Fruit fly (Drosophila melanogaster): ENCODE measurements around the gene CG46435.

Gene CG46435

dm6 chr3L:19552136-19552773 is 7.3 kb downstream of the CG46435 start, which contains the start of the genes Ltn1 and CG9300 (continued):
- TF ChIP-seq E2f2 (GFP tag; IDR thresholded peaks at IDR 0.05) (peak; percentile 67), Scr (GFP tag; IDR thresholded peaks at IDR 0.05; ENCODE audit: partially characterized antibody) (peak; percentile 56), CG17186 (GFP tag; optimal IDR thresholded peaks at IDR 0.05) (peak; percentile 79), Mes4 (GFP tag; optimal IDR thresholded peaks at IDR 0.05) (peak; percentile 50), Hr51 (GFP tag; optimal IDR thresholded peaks at IDR 0.05) (peak in 1 of 2 experiments; percentile 3), insv (GFP tag; optimal IDR thresholded peaks at IDR 0.05) (peak in 1 of 2 experiments; percentile 55), tio (GFP tag; optimal IDR thresholded peaks at IDR 0.05) (no peak), BEAF-32 (GFP tag; optimal IDR thresholded peaks at IDR 0.05) (peak; percentile 69), ERR (GFP tag; optimal IDR thresholded peaks at IDR 0.05) (no peak), NfI (GFP tag; optimal IDR thresholded peaks at IDR 0.05) (peak; percentile 50), dysf (GFP tag; IDR thresholded peaks at IDR 0.05) (0 out of 3 replicates have a peak, but pooled peaks have one; percentile 5), gfzf (GFP tag; optimal IDR thresholded peaks at IDR 0.05) (peak; percentile 52), Hsf (GFP tag; optimal IDR thresholded peaks at IDR 0.05) (peak; percentile 17), wdn (GFP tag; IDR thresholded peaks at IDR 0.05) (peak; percentile 52; the same call in 1 of the 2 replicates), Dbx (GFP tag; IDR thresholded peaks at IDR 0.05) (peak; percentile 38; the same call in 1 of the 3 replicates), knrl (GFP tag; IDR thresholded peaks at IDR 0.05; ENCODE audit: partially characterized antibody) (peak; percentile 56), CG34224 (GFP tag; IDR thresholded peaks at IDR 0.05; ENCODE audit: partially characterized antibody) (peak; percentile 32; the same call in 1 of the 3 replicates), CG6254 (GFP tag; optimal IDR thresholded peaks at IDR 0.05) (peak; percentile 100), CG18599 (GFP tag; optimal IDR thresholded peaks at IDR 0.05) (no peak), Opbp (GFP tag; IDR thresholded peaks at IDR 0.05; ENCODE audit: partially characterized antibody) (peak; percentile 65), Trl (optimal IDR thresholded peaks at IDR 0.05) (no peak), Trl (GFP tag; optimal IDR thresholded peaks at IDR 0.05) (peak; percentile 53), CG30020 (tag; optimal IDR thresholded peaks at IDR 0.05) (peak; percentile 73), ewg (GFP tag; optimal IDR thresholded peaks at IDR 0.05) (peak; percentile 61), CG12659 (GFP tag; optimal IDR thresholded peaks at IDR 0.05) (peak; percentile 77), da (GFP tag; optimal IDR thresholded peaks at IDR 0.05) (peak; percentile 22), Rfx (GFP tag; IDR thresholded peaks at IDR 0.05) (peak; percentile 58), ato (GFP tag; IDR thresholded peaks at IDR 0.05; ENCODE audit: partially characterized antibody) (0 out of 2 replicates have a peak, but pooled peaks have one; percentile 5), CG16863 (GFP tag; optimal IDR thresholded peaks at IDR 0.05) (peak; percentile 14), vfl (GFP tag; optimal IDR thresholded peaks at IDR 0.05) (peak; percentile 0), Dll (GFP tag; IDR thresholded peaks at IDR 0.05; ENCODE audit: partially characterized antibody) (0 out of 4 replicates have a peak, but pooled peaks have one; percentile 42), pho (GFP tag; optimal IDR thresholded peaks at IDR 0.05) (peak; percentile 14), pb (GFP tag; optimal IDR thresholded peaks at IDR 0.05) (peak; percentile 44), inv (GFP tag; IDR thresholded peaks at IDR 0.05; ENCODE audit: partially characterized antibody) (peak; percentile 41; the same call in 1 of the 2 replicates)

DNA sequence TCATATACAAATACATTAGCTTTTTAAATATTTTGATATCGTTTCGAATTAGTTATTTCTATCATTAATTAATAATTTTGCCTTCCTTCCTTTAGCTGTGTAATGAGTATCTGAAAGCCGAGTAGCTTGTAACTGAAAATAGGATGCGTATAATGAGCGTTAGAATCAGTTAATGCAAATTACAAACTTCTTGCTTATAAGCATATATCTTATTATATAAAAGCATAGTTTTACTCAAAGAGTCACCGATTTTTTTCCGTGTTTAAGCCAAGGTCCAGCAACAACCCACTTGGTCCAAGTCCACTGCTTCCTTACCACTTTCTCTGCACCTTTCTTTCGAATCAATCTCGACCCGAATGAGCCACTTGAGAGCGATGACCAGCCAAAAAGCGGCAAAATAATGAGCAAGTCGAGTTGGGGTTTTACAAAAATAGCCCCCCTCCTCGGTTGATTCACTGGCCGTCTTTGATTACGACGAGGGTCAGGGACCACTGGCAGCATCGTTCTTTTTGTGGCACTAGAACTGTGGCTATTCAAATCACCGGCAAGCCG is 11.1 kb downstream of the CG46435 start:
- TF ChIP-seq NC2α (GFP tag; optimal IDR thresholded peaks at IDR 0.05): no peak
- peak in 1 of 3 experiments; percentile 14 for TF ChIP-seq lola (GFP tag; optimal IDR thresholded peaks at IDR 0.05)
- peak; percentile 44 for TF ChIP-seq Blimp-1 (GFP tag; optimal IDR thresholded peaks at IDR 0.05)
- TF ChIP-seq Poxn (GFP tag; IDR thresholded peaks at IDR 0.05): no peak
- TF ChIP-seq sens (GFP tag): peak; percentile 50
- TF ChIP-seq pzg (GFP tag; optimal IDR thresholded peaks at IDR 0.05): no peak
- TF ChIP-seq insv (GFP tag; optimal IDR thresholded peaks at IDR 0.05): no peak
- TF ChIP-seq CG4404 (GFP tag; IDR thresholded peaks at IDR 0.05): no peak
- no peak for TF ChIP-seq CG18599 (GFP tag; optimal IDR thresholded peaks at IDR 0.05)
- TF ChIP-seq seq (GFP tag; IDR thresholded peaks at IDR 0.05): no peak
- TF ChIP-seq CG7745 (tag; optimal IDR thresholded peaks at IDR 0.05): no peak
- TF ChIP-seq CG31388 (GFP tag; optimal IDR thresholded peaks at IDR 0.05): no peak
- TF ChIP-seq Fer3 (tag; optimal IDR thresholded peaks at IDR 0.05): no peak
- no peak for TF ChIP-seq CG8359 (GFP tag; optimal IDR thresholded peaks at IDR 0.05; ENCODE audit: borderline replicate concordance)
- peak; percentile 2 for TF ChIP-seq Nf-YB (GFP tag; optimal IDR thresholded peaks at IDR 0.05)
- TF ChIP-seq CG10565 (GFP tag; optimal IDR thresholded peaks at IDR 0.05): no peak

Measured in whole organism, embryonic.